Worm (Caenorhabditis elegans) whole organism, L4 larva: ENCODE results near the gene far-7.
A peak's percentile ranks its signal among the peaks of the same experiment; 100 is the strongest.

Experiments
- D1046.2 ChIP-seq: fragments of 200-800 bp; sonication (Bioruptor generic); IDR thresholded peaks from 2 replicates; pipeline ENCODE4 v1.3.6; 2022; ENCODE audit warnings: missing genetic modification characterization, missing compliant biosample characterization
- R02D3.7 ChIP-seq: fragments of 150-350 bp; sonication (generic microtip); optimal IDR thresholded peaks from 3 replicates; lab custom pipeline; 2014; ENCODE audit warnings: missing biosample characterization, missing genetic modification characterization
- ZK337.2 ChIP-seq: fragments of 200-800 bp; sonication (Bioruptor generic); IDR thresholded peaks from 2 replicates; pipeline ENCODE4 v1.3.6; 2022; ENCODE audit warnings: missing genetic modification reagents, missing genetic modification characterization, missing compliant biosample characterization
- aha-1 ChIP-seq: fragments of 150-350 bp; peaks from one replicate; lab custom pipeline; 2014; ENCODE audit warnings: missing biosample characterization, missing genetic modification characterization
- ceh-62 ChIP-seq: sonication (generic microtip); optimal IDR thresholded peaks from 2 replicates; lab custom pipeline; 2017; ENCODE audit warnings: missing biosample characterization, missing genetic modification characterization
- ces-1 ChIP-seq: fragments of 150-350 bp; sonication (generic microtip); optimal IDR thresholded peaks from 4 replicates; lab custom pipeline; 2014; ENCODE audit warnings: missing biosample characterization, missing genetic modification reagents, missing genetic modification characterization
- cey-2 ChIP-seq: sonication (generic microtip); optimal IDR thresholded peaks from 3 replicates; lab custom pipeline; 2017; ENCODE audit warnings: missing genetic modification characterization, mild to moderate bottlenecking, missing compliant biosample characterization, antibody characterized with exemption, borderline replicate concordance; ENCODE audit not compliant: insufficient read depth
- daf-16 ChIP-seq, 3 experiments: sonication (generic microtip); optimal IDR thresholded peaks; 2 replicates each; lab custom pipeline; 2016 to 2017; ENCODE audit warnings: missing genetic modification characterization in 3 of 3, missing genetic modification reagents in 3 of 3, mild to moderate bottlenecking in 2 of 3, missing compliant biosample characterization in 2 of 3, missing biosample characterization in 1 of 3, moderate library complexity in 1 of 3
- daf-19 ChIP-seq: fragments of 200-800 bp; sonication (Bioruptor generic); conservative IDR thresholded peaks from 2 replicates; pipeline ENCODE4 v1.3.6; 2022; ENCODE audit warnings: missing genetic modification characterization, missing compliant biosample characterization
- dmd-9 ChIP-seq: fragments of 200-800 bp; sonication (Bioruptor generic); IDR thresholded peaks from 2 replicates; pipeline ENCODE4 v1.3.6; 2022; ENCODE audit warnings: missing genetic modification reagents, missing genetic modification characterization, missing compliant biosample characterization
- egl-27 ChIP-seq: sonication (generic microtip); optimal IDR thresholded peaks from 3 replicates; lab custom pipeline; 2017; ENCODE audit warnings: missing biosample characterization, missing genetic modification reagents, missing genetic modification characterization
- gei-8 ChIP-seq: fragments of 200-800 bp; sonication (Bioruptor generic); optimal IDR thresholded peaks from 2 replicates; lab custom pipeline; 2018; ENCODE audit warnings: mild to moderate bottlenecking, missing genetic modification characterization, missing compliant biosample characterization
- hmg-1.1 ChIP-seq: fragments of 200-800 bp; sonication (Bioruptor generic); IDR thresholded peaks from 2 replicates; pipeline ENCODE4 v1.3.6; 2022; ENCODE audit warnings: missing genetic modification reagents, missing genetic modification characterization, missing compliant biosample characterization
- lin-1 ChIP-seq: fragments of 200-800 bp; sonication (Bioruptor generic); IDR thresholded peaks from 2 replicates; pipeline ENCODE4 v1.3.6; 2022; ENCODE audit warnings: missing genetic modification reagents, missing genetic modification characterization, missing compliant biosample characterization
- lin-38 ChIP-seq: fragments of 200-800 bp; sonication (Bioruptor generic); IDR thresholded peaks from 2 replicates; pipeline ENCODE4 v1.3.6; 2022; ENCODE audit warnings: missing genetic modification reagents, missing genetic modification characterization, missing compliant biosample characterization
- lir-3 ChIP-seq: sonication (generic microtip); optimal IDR thresholded peaks from 2 replicates; lab custom pipeline; 2016; ENCODE audit warnings: mild to moderate bottlenecking, missing genetic modification characterization, missing compliant biosample characterization
- madf-9 ChIP-seq: fragments of 200-800 bp; sonication (Bioruptor generic); conservative IDR thresholded peaks from 2 replicates; pipeline ENCODE4 v1.3.6; 2022; ENCODE audit warnings: missing genetic modification reagents, missing genetic modification characterization, missing compliant biosample characterization
- mdt-29 ChIP-seq: fragments of 200-800 bp; sonication (Bioruptor generic); IDR thresholded peaks from 2 replicates; pipeline ENCODE4 v1.3.6; 2022; ENCODE audit warnings: missing genetic modification reagents, missing genetic modification characterization, missing compliant biosample characterization
- mxl-2 ChIP-seq: fragments of 200-800 bp; sonication (Bioruptor generic); conservative IDR thresholded peaks from 2 replicates; pipeline ENCODE4 v1.3.6; 2022; ENCODE audit warnings: missing genetic modification reagents, missing genetic modification characterization, missing compliant biosample characterization
- mxl-3 ChIP-seq: fragments of 200-800 bp; sonication (Bioruptor generic); optimal IDR thresholded peaks from 2 replicates; lab custom pipeline; 2018; ENCODE audit warnings: mild to moderate bottlenecking, missing genetic modification characterization, missing compliant biosample characterization
- nhr-102 ChIP-seq: sonication (generic microtip); optimal IDR thresholded peaks from 2 replicates; lab custom pipeline; 2016; ENCODE audit warnings: mild to moderate bottlenecking, missing genetic modification characterization, moderate library complexity, missing compliant biosample characterization
- nhr-111 ChIP-seq: fragments of 200-800 bp; sonication (Bioruptor generic); optimal IDR thresholded peaks from 2 replicates; lab custom pipeline; 2018; ENCODE audit warnings: mild to moderate bottlenecking, missing genetic modification characterization, missing compliant biosample characterization
- nhr-42 ChIP-seq: fragments of 200-800 bp; sonication (Bioruptor generic); IDR thresholded peaks from 2 replicates; pipeline ENCODE4 v1.3.6; 2022; ENCODE audit warnings: missing genetic modification characterization, missing compliant biosample characterization
- nhr-48 ChIP-seq: sonication (generic microtip); optimal IDR thresholded peaks from 2 replicates; lab custom pipeline; 2016; ENCODE audit warnings: mild to moderate bottlenecking, missing genetic modification characterization, missing compliant biosample characterization
- nhr-76 ChIP-seq: fragments of 150-350 bp; optimal IDR thresholded peaks from 2 replicates; lab custom pipeline; 2014; ENCODE audit warnings: missing biosample characterization, missing genetic modification characterization
- rbr-2 ChIP-seq: sonication (generic microtip); optimal IDR thresholded peaks from 2 replicates; lab custom pipeline; 2016; ENCODE audit warnings: missing genotype, missing genetic modification characterization, missing compliant biosample characterization
- set-16 ChIP-seq: fragments of 200-800 bp; sonication (Bioruptor generic); IDR thresholded peaks from 2 replicates; pipeline ENCODE4 v1.3.6; 2022; ENCODE audit warnings: missing genetic modification reagents, missing genetic modification characterization, missing compliant biosample characterization
- snpc-1.2 ChIP-seq: fragments of 200-800 bp; sonication (Bioruptor generic); IDR thresholded peaks from 2 replicates; pipeline ENCODE4 v1.3.6; 2022; ENCODE audit warnings: missing genetic modification reagents, missing genetic modification characterization, missing compliant biosample characterization
- spr-3 ChIP-seq: fragments of 200-800 bp; sonication (Bioruptor generic); optimal IDR thresholded peaks from 2 replicates; lab custom pipeline; 2018; ENCODE audit warnings: mild to moderate bottlenecking, missing genetic modification characterization, missing compliant biosample characterization
- tag-97 ChIP-seq: fragments of 200-800 bp; sonication (Bioruptor generic); IDR thresholded peaks from 2 replicates; pipeline ENCODE4 v1.3.6; 2022; ENCODE audit warnings: missing genetic modification characterization, missing compliant biosample characterization
- tra-1 ChIP-seq: fragments of 200-800 bp; sonication (Bioruptor generic); IDR thresholded peaks from 2 replicates; pipeline ENCODE4 v1.3.6; 2022; ENCODE audit warnings: missing genetic modification reagents, missing genetic modification characterization, missing compliant biosample characterization
- unc-130 ChIP-seq: sonication (generic microtip); optimal IDR thresholded peaks from 2 replicates; lab custom pipeline; 2016; ENCODE audit warnings: missing genetic modification reagents, missing genetic modification characterization, missing compliant biosample characterization
- unc-39 ChIP-seq: sonication (generic microtip); optimal IDR thresholded peaks from 2 replicates; lab custom pipeline; 2017; ENCODE audit warnings: missing biosample characterization, missing genetic modification characterization
- unc-62 ChIP-seq, 3 experiments: fragments of 150-350 bp in 1 of 3; sonication (generic microtip); optimal IDR thresholded peaks in 2 of 3; peaks in 1 of 3; 1 replicate in 1 of 3; 2 replicates in 2 of 3; lab custom pipeline; 2014 to 2017; ENCODE audit warnings: missing biosample characterization in 3 of 3, missing genetic modification characterization in 3 of 3, missing genetic modification reagents in 3 of 3, missing genotype in 1 of 3
- zfp-2 ChIP-seq: sonication (generic microtip); optimal IDR thresholded peaks from 2 replicates; lab custom pipeline; 2016; ENCODE audit warnings: mild to moderate bottlenecking, missing genetic modification characterization, missing compliant biosample characterization
- zip-2 ChIP-seq: fragments of 150-350 bp; optimal IDR thresholded peaks from 2 replicates; lab custom pipeline; 2014; ENCODE audit warnings: missing biosample characterization, missing genetic modification characterization

far-7 gene

ce11 chrII:349749-350148, 30.2 kb downstream of the far-7 start:
- no peak for TF ChIP-seq set-16 (GFP tag; lab: Robert Waterston, UW)
- peak in 1 of 2 experiments; percentile 22 for TF ChIP-seq unc-62 (GFP tag; optimal IDR thresholded peaks at IDR 0.05 in 1 of 2; lab: Kevin White, UChicago)
- no peak for TF ChIP-seq unc-62 (tag; optimal IDR thresholded peaks at IDR 0.05; lab: Kevin White, UChicago)

ce11 chrII:354494-354893, 34.9 kb downstream of the far-7 start:
- TF ChIP-seq ces-1 (GFP tag; lab: Kevin White, UChicago) (peak; percentile 80), nhr-48 (tag; lab: Kevin White, UChicago) (no peak), daf-19 (GFP tag; lab: Robert Waterston, UW) (no peak)

ce11 chrII:356969-357368, 37.4 kb downstream of the far-7 start, which contains the start of gene dmsr-4:
Gene dmsr-4 (minus strand): TSS chrII:357069.
- peak; percentile 46 for TF ChIP-seq aha-1 (tag; lab: Kevin White, UChicago)
- no peak for TF ChIP-seq mxl-3 (GFP tag; lab: Kevin White, UChicago)
- TF ChIP-seq lin-1 (GFP tag; lab: Robert Waterston, UW), result no peak

- TF ChIP-seq nhr-42 (GFP tag; lab: Robert Waterston, UW), result no peak
- no peak for TF ChIP-seq tag-97 (GFP tag; lab: Robert Waterston, UW)
- TF ChIP-seq nhr-48 (tag; lab: Kevin White, UChicago), result no peak
- no peak for TF ChIP-seq cey-2
- TF ChIP-seq unc-39 (tag; lab: Kevin White, UChicago), result no peak
- no peak for TF ChIP-seq zfp-2 (tag; lab: Kevin White, UChicago)
- TF ChIP-seq lin-38 (GFP tag; lab: Robert Waterston, UW), result no peak
- TF ChIP-seq nhr-76 (tag; lab: Kevin White, UChicago), result no peak
- no peak for TF ChIP-seq rbr-2 (tag; lab: Kevin White, UChicago)
- no peak for TF ChIP-seq spr-3 (GFP tag; lab: Kevin White, UChicago)
- TF ChIP-seq R02D3.7, result no peak
- TF ChIP-seq hmg-1.1, result no peak
- no peak for TF ChIP-seq ces-1 (GFP tag; lab: Kevin White, UChicago)
- no peak for TF ChIP-seq aha-1 (tag; lab: Kevin White, UChicago)
Measured at ce11 chrII:367455-367854, 47.9 kb downstream of the far-7 start, which contains the start of gene ptr-3. Gene ptr-3 (minus strand): TSS chrII:367555.

DNA sequence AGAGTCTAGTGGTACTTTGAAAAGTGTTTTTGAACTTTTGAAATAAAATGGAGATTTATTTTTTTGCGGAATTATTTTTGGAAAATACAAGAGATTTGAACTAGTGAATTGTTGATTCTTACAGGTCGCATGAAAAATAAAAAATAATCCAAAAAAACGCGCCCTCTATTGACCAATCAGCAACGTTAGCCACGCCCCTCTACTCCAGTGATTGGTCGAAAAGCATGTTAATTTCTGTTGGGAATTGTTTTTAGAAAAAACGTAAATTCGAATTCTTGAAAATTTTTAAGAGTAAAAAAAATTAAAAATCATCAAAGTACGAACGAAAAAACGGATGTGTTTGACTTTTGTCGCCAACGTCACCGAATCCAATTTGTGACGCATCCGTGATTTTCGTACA, 50.8 kb downstream of the far-7 start:
- TF ChIP-seq mxl-2 (no peak), D1046.2 (GFP tag; lab: Robert Waterston, UW) (no peak), zip-2 (tag; lab: Kevin White, UChicago) (no peak), snpc-1.2 (GFP tag; lab: Robert Waterston, UW) (no peak), dmd-9 (no peak), mdt-29 (GFP tag; lab: Robert Waterston, UW) (no peak), tra-1 (no peak), mxl-3 (GFP tag; lab: Kevin White, UChicago) (no peak), unc-62 (GFP tag; optimal IDR thresholded peaks at IDR 0.05 in 1 of 2; lab: Kevin White, UChicago) (no peak), unc-62 (tag; optimal IDR thresholded peaks at IDR 0.05; lab: Kevin White, UChicago) (no peak), daf-19 (GFP tag; lab: Robert Waterston, UW) (no peak), lir-3 (tag; lab: Kevin White, UChicago) (no peak), daf-16 (GFP tag; optimal IDR thresholded peaks at IDR 0.05; lab: Kevin White, UChicago) (no peak), daf-16 (tag; optimal IDR thresholded peaks at IDR 0.05; lab: Kevin White, UChicago) (no peak), nhr-102 (tag; lab: Kevin White, UChicago) (no peak), ceh-62 (tag; lab: Kevin White, UChicago) (no peak), ZK337.2 (GFP tag; lab: Robert Waterston, UW) (no peak), madf-9 (GFP tag; lab: Robert Waterston, UW) (no peak), egl-27 (tag; lab: Kevin White, UChicago) (no peak), nhr-111 (GFP tag; lab: Kevin White, UChicago) (no peak), gei-8 (no peak), unc-130 (no peak)
